Worm (Caenorhabditis elegans) whole organism, late embryonic: ENCODE data around the gene yif-1.

Source experiments
- C08G9.2 ChIP-seq: sonication (generic microtip); optimal IDR thresholded peaks from 2 replicates; lab custom pipeline; 2016; ENCODE audit warnings: mild to moderate bottlenecking, missing genetic modification characterization, moderate library complexity, missing compliant biosample characterization
- C38D4.7 ChIP-seq: fragments of 200-800 bp; sonication (Bioruptor generic); optimal IDR thresholded peaks from 2 replicates; lab custom pipeline; 2018; ENCODE audit warnings: mild to moderate bottlenecking, missing genetic modification characterization, moderate library complexity, missing compliant biosample characterization
- F13H6.1 ChIP-seq: sonication (generic microtip); optimal IDR thresholded peaks from 2 replicates; lab custom pipeline; 2016; ENCODE audit warnings: missing genetic modification characterization, missing compliant biosample characterization
- K02D7.2 ChIP-seq: sonication (generic microtip); optimal IDR thresholded peaks from 2 replicates; lab custom pipeline; 2017; ENCODE audit warnings: mild to moderate bottlenecking, missing genetic modification characterization, missing compliant biosample characterization
- K09A11.1 ChIP-seq: sonication (generic microtip); optimal IDR thresholded peaks from 2 replicates; lab custom pipeline; 2017; ENCODE audit warnings: antibody characterized with exemption, mild to moderate bottlenecking, missing genetic modification characterization, missing compliant biosample characterization; ENCODE audit not compliant: insufficient read depth
- ahr-1 ChIP-seq: sonication (generic microtip); optimal IDR thresholded peaks from 2 replicates; lab custom pipeline; 2016; ENCODE audit warnings: missing genetic modification characterization, missing compliant biosample characterization
- ama-1 ChIP-seq: fragments of 150-350 bp; optimal IDR thresholded peaks from 2 replicates; lab custom pipeline; 2014
- ceh-19 ChIP-seq: fragments of 200-800 bp; sonication (Bioruptor generic); optimal IDR thresholded peaks from 2 replicates; lab custom pipeline; 2018; ENCODE audit warnings: mild to moderate bottlenecking, missing genetic modification characterization, missing compliant biosample characterization
- ceh-2 ChIP-seq: sonication (generic microtip); optimal IDR thresholded peaks from 2 replicates; lab custom pipeline; 2016; ENCODE audit warnings: missing genotype, missing genetic modification characterization, missing compliant biosample characterization
- ceh-24 ChIP-seq: sonication (generic microtip); optimal IDR thresholded peaks from 2 replicates; lab custom pipeline; 2016; ENCODE audit warnings: mild to moderate bottlenecking, missing genetic modification characterization, missing compliant biosample characterization
- ceh-31 ChIP-seq: sonication (generic microtip); optimal IDR thresholded peaks from 2 replicates; lab custom pipeline; 2016; ENCODE audit warnings: missing genetic modification characterization, missing compliant biosample characterization
- ceh-34 ChIP-seq: sonication (generic microtip); optimal IDR thresholded peaks from 2 replicates; lab custom pipeline; 2016; ENCODE audit warnings: mild to moderate bottlenecking, missing genetic modification characterization, missing compliant biosample characterization
- ceh-45 ChIP-seq: fragments of 200-800 bp; sonication (Bioruptor generic); IDR thresholded peaks from 2 replicates; pipeline ENCODE4 v1.3.6; 2022; ENCODE audit warnings: missing genetic modification reagents, missing genetic modification characterization, missing compliant biosample characterization
- ets-4 ChIP-seq: sonication (generic microtip); optimal IDR thresholded peaks from 2 replicates; lab custom pipeline; 2016; ENCODE audit warnings: missing genetic modification characterization, missing compliant biosample characterization
- fkh-6 ChIP-seq: sonication (generic microtip); optimal IDR thresholded peaks from 2 replicates; lab custom pipeline; 2016; ENCODE audit warnings: missing genetic modification characterization, missing compliant biosample characterization
- hlh-30 ChIP-seq: sonication (generic microtip); optimal IDR thresholded peaks from 2 replicates; lab custom pipeline; 2017; ENCODE audit warnings: antibody characterized with exemption, missing genetic modification characterization, missing compliant biosample characterization; ENCODE audit not compliant: insufficient read depth
- hlh-8 ChIP-seq: sonication (generic microtip); optimal IDR thresholded peaks from 2 replicates; lab custom pipeline; 2016; ENCODE audit warnings: missing genotype, missing genetic modification characterization, missing compliant biosample characterization
- lim-6 ChIP-seq: sonication (generic microtip); optimal IDR thresholded peaks from 2 replicates; lab custom pipeline; 2016; ENCODE audit warnings: missing genetic modification characterization, missing compliant biosample characterization
- nfya-1 ChIP-seq: sonication (generic microtip); optimal IDR thresholded peaks from 2 replicates; lab custom pipeline; 2017; ENCODE audit warnings: missing genetic modification characterization, mild to moderate bottlenecking, missing compliant biosample characterization, antibody characterized with exemption, moderate library complexity
- nhr-232 ChIP-seq: sonication (generic microtip); optimal IDR thresholded peaks from 2 replicates; lab custom pipeline; 2016; ENCODE audit warnings: missing genetic modification characterization, missing compliant biosample characterization
- npax-4 ChIP-seq: sonication (generic microtip); optimal IDR thresholded peaks from 2 replicates; lab custom pipeline; 2016; ENCODE audit warnings: missing genetic modification characterization, missing compliant biosample characterization
- pax-1 ChIP-seq: fragments of 150-350 bp; optimal IDR thresholded peaks from 2 replicates; lab custom pipeline; 2014; ENCODE audit warnings: missing biosample characterization, missing genetic modification characterization
- pha-4 ChIP-seq: fragments of 150-350 bp; optimal IDR thresholded peaks from 2 replicates; lab custom pipeline; 2018; ENCODE audit warnings: missing biosample characterization, missing genetic modification reagents, missing genetic modification characterization
- pqm-1 ChIP-seq: sonication (generic microtip); optimal IDR thresholded peaks from 2 replicates; lab custom pipeline; 2016; ENCODE audit warnings: missing genetic modification characterization, missing compliant biosample characterization
- pros-1 ChIP-seq: fragments of 150-350 bp; optimal IDR thresholded peaks from 2 replicates; lab custom pipeline; 2014; ENCODE audit warnings: missing biosample characterization, missing genetic modification reagents, missing genetic modification characterization
- sdc-2 ChIP-seq: sonication (generic microtip); optimal IDR thresholded peaks from 2 replicates; lab custom pipeline; 2016; ENCODE audit warnings: missing genotype, missing genetic modification characterization, missing compliant biosample characterization
- sox-2 ChIP-seq: fragments of 200-800 bp; sonication (Bioruptor generic); IDR thresholded peaks from 2 replicates; pipeline ENCODE4 v1.3.6; 2022; ENCODE audit warnings: missing genetic modification reagents, missing genetic modification characterization, missing compliant biosample characterization
- syd-9 ChIP-seq: sonication (generic microtip); optimal IDR thresholded peaks from 2 replicates; lab custom pipeline; 2016; ENCODE audit warnings: mild to moderate bottlenecking, missing genetic modification characterization, moderate library complexity, missing compliant biosample characterization
- tbx-7 ChIP-seq: sonication (generic microtip); optimal IDR thresholded peaks from 2 replicates; lab custom pipeline; 2016; ENCODE audit warnings: missing genotype, missing genetic modification characterization, missing compliant biosample characterization
- ttx-3 ChIP-seq: sonication (generic microtip); optimal IDR thresholded peaks from 2 replicates; lab custom pipeline; 2016; ENCODE audit warnings: missing genetic modification reagents, missing genetic modification characterization, missing compliant biosample characterization
- unc-3 ChIP-seq, 2 experiments: fragments of 200-800 bp in 1 of 2; sonication (Bioruptor generic) in 1 of 2; sonication (generic microtip) in 1 of 2; conservative IDR thresholded peaks in 1 of 2; optimal IDR thresholded peaks in 1 of 2; 2 replicates each; pipeline versions ENCODE4 v1.3.6 to Lab custom; 2016 to 2022; ENCODE audit warnings: missing compliant biosample characterization in 2 of 2, missing genetic modification characterization in 2 of 2, missing genetic modification reagents in 1 of 2
- zip-5 ChIP-seq: sonication (generic microtip); optimal IDR thresholded peaks from 2 replicates; lab custom pipeline; 2016; ENCODE audit warnings: missing genetic modification characterization, missing compliant biosample characterization
- ztf-16 ChIP-seq: sonication (generic microtip); optimal IDR thresholded peaks from 2 replicates; lab custom pipeline; 2017; ENCODE audit warnings: missing genetic modification characterization, missing compliant biosample characterization

Gene yif-1

DNA sequence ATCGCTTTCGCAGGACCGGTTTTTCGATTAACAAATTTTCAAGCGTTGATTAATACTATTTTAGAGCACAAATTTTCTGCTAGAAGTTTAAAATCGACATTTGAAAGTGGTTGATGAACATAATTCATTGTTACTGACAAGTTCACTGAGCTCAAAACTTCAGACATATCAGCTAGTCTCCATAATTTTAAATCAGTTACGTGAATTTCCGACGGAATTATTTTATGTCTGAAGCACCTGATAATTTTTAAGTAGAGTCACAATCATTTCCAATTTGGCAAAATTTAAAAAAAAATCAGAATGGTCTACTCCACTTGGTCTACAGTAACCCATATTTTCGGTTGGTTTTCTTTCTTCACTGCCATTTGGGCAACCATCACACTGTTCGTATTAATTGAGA lies 2.9 kb downstream of the yif-1 start, which contains the start of gene str-118:
Gene str-118, plus strand, starts transcription at position 301 of the 400 bp plus-strand sequence.
- TF ChIP-seq ttx-3 (no peak), K09A11.1 (tag; lab: Kevin White, UChicago) (no peak), ceh-24 (tag; lab: Kevin White, UChicago) (no peak), syd-9 (tag; lab: Kevin White, UChicago) (no peak), pqm-1 (tag; lab: Kevin White, UChicago) (no peak), F13H6.1 (tag; lab: Kevin White, UChicago) (no peak), ahr-1 (tag; lab: Kevin White, UChicago) (no peak), pros-1 (tag; lab: Kevin White, UChicago) (no peak), sdc-2 (tag; lab: Kevin White, UChicago) (no peak), nfya-1 (tag; lab: Kevin White, UChicago) (no peak), hlh-30 (no peak), ceh-19 (GFP tag; lab: Kevin White, UChicago) (no peak), K02D7.2 (no peak), ztf-16 (tag; lab: Kevin White, UChicago) (no peak), ceh-2 (tag; lab: Kevin White, UChicago) (no peak), C08G9.2 (tag; lab: Kevin White, UChicago) (no peak), nhr-232 (tag; lab: Kevin White, UChicago) (no peak), hlh-8 (tag; lab: Kevin White, UChicago) (no peak), tbx-7 (no peak), unc-3 (GFP tag; conservative IDR thresholded peaks at IDR 0.05; lab: Robert Waterston, UW) (no peak), unc-3 (tag; optimal IDR thresholded peaks at IDR 0.05; lab: Kevin White, UChicago) (no peak)

DNA sequence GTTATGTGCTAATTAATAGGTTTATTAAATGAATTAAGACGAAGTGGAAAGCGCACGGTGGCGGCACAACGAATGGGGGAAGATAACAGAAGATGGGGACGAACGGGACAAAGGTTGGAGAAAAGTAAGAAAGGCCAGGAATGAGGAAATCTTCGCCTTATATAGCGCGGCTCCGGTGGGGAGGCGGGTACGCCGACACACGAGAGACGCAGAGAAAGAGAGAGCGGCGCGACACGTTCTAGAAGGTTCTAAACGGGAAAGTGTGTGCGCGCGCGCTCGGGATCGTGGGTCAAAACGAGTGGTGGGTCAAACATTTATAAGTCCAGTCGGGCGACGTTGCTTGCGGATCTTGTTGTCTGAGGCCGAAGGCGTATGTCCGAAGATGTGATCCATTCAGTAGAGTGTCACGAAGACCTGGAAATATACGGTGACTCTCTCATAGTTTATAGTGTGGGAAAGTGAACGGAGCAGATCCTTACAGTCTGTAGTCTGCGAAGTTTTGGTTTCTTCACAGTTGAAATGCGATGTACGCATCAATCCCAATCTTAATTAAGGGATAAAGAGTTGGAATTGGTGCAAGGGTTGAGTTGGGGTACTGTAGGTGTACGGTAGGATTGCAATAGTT lies 5.4 kb downstream of the yif-1 start:
- TF ChIP-seq ceh-45 (GFP tag; lab: Robert Waterston, UW): 0 out of 2 replicates have a peak, but pooled peaks have one; percentile 33

DNA sequence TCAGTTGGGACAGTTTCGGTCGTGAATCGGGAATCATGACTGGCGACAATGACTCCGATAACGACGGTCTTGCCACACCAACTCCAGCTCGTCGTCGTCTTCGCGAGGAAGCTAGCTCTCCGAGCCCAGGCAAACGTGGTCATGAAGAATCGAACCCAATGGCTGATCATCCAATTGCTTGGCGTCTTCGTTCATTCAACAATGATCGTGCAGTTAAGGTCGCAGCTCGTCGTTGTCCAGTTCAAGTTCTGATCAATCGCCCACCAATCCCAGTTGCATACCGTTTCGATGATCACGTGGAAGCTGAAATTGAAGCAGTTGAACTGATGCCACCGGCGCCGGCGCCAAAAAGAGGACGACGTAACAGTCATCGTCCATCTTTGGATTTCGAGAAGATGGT lies 7.5 kb downstream of the yif-1 start:
- TF ChIP-seq C38D4.7 (GFP tag; lab: Kevin White, UChicago) (no peak), ets-4 (tag; lab: Kevin White, UChicago) (no peak), hlh-8 (tag; lab: Kevin White, UChicago) (no peak), sdc-2 (tag; lab: Kevin White, UChicago) (no peak), nfya-1 (tag; lab: Kevin White, UChicago) (no peak), pros-1 (tag; lab: Kevin White, UChicago) (no peak), unc-3 (GFP tag; conservative IDR thresholded peaks at IDR 0.05; lab: Robert Waterston, UW) (no peak), unc-3 (tag; optimal IDR thresholded peaks at IDR 0.05; lab: Kevin White, UChicago) (no peak), ceh-19 (GFP tag; lab: Kevin White, UChicago) (no peak)
- TF ChIP-seq, all 69 proteins: peak for 0

DNA sequence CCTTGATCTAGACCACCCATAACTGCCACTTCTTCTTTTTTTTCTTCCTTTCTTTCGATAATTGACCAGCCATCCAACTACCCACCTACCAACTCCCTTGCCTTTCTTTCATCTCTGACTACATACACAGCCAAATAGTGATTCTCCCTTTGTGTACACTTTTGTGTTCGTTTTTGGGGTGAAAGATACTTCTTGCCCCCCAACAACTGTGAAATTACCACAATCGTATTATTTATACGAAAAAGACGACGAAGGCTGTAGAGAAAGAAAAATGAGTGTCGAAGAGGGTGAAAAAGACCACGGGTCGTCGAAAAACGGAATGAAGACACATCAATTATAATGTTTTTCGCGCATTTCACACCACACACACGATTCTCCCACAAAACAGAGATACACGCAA lies 8.2 kb downstream of the yif-1 start:
- no peak for TF ChIP-seq zip-5 (tag; lab: Kevin White, UChicago)
- no peak for TF ChIP-seq pha-4 (tag; lab: Kevin White, UChicago)
- no peak for TF ChIP-seq ceh-31 (tag; lab: Kevin White, UChicago)
- no peak for TF ChIP-seq lim-6
- TF ChIP-seq fkh-6 (tag; lab: Kevin White, UChicago): no peak
- TF ChIP-seq hlh-30: no peak
- TF ChIP-seq npax-4 (tag; lab: Kevin White, UChicago): no peak
- TF ChIP-seq ahr-1 (tag; lab: Kevin White, UChicago): no peak
- TF ChIP-seq nfya-1 (tag; lab: Kevin White, UChicago): no peak
- TF ChIP-seq pax-1 (tag; lab: Kevin White, UChicago): no peak

DNA sequence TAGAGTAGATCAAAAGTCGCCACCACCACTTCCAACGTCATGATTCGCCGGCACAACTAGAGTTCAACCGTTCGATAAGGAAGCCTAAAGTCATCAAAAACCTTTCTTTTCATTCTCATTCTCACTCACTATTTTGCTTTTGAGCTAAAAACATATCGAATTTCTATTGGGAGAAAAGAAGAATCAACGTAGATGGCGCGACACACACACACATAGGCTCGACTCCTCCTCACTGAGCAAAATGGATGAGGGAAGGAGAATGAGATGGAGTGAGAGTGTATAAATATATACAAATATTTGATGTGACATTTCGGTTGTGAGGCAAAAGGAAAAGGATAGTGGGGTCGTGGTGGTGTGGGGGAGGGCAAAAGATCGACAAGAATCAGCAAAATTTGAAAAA lies 10.0 kb downstream of the yif-1 start:
- TF ChIP-seq sox-2 (GFP tag; lab: Robert Waterston, UW) (no peak), ama-1 (no peak), ceh-19 (GFP tag; lab: Kevin White, UChicago) (peak; percentile 58), ceh-34 (tag; lab: Kevin White, UChicago) (peak; percentile 68)
